Fruit fly (Drosophila melanogaster): ENCODE measurements around the gene epsilonCOP.

The epsilonCOP gene

DNA sequence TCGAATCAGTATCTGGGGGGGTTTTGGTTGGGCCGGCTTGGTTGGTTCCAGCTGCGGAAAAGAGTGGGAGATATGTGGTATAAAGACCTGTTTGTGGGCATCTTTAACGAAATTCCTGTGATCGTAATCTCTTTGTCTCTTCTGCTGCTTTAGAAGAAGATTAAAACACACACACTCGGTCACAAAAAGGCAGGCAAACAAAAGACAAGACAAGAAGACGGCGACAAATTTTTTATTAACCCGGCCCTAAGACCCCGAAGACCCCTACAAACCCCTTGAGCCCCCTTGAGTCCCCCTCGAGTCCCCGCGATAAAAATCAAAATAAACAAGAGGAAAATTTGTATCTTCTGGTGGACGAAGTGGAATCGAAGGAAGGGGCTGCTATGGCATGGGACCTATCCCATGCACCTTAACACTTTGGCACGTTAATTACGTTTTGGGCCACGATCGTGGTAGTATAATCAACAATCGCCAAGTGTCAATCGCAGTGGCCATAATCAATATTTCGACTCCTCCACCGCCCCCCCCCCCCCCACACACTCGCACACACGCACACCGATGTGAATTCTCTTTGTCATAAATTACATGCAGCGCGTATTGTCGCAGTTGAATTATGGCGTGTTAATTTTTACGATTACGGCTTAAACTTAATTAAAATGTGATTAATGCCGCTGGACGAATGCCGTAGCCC, 45.4 kb downstream of the epsilonCOP start (continued):
- no peak for TF ChIP-seq CG14441 (GFP tag; IDR thresholded peaks at IDR 0.05)
- no peak for TF ChIP-seq Mad (GFP tag; optimal IDR thresholded peaks at IDR 0.05)
- TF ChIP-seq CG30431 (GFP tag; optimal IDR thresholded peaks at IDR 0.05): no peak

dm6 chr2L:6536044-6536581, 47.2 kb downstream of the epsilonCOP start:
- TF ChIP-seq CG7556 (GFP tag; optimal IDR thresholded peaks at IDR 0.05) (no peak), Atf6 (GFP tag; IDR thresholded peaks at IDR 0.05) (no peak), gcm (GFP tag; optimal IDR thresholded peaks at IDR 0.05) (peak; percentile 68), CG6175 (GFP tag; IDR thresholded peaks at IDR 0.05) (no peak), salm (tag; optimal IDR thresholded peaks at IDR 0.05) (no peak), CG2678 (tag; optimal IDR thresholded peaks at IDR 0.05) (no peak), HLH3B (GFP tag; IDR thresholded peaks at IDR 0.05) (no peak), abd-A (tag; optimal IDR thresholded peaks at IDR 0.05) (peak; percentile 52), dm (GFP tag; optimal IDR thresholded peaks at IDR 0.05) (no peak), CG14441 (GFP tag; IDR thresholded peaks at IDR 0.05) (no peak), Atf3 (GFP tag; optimal IDR thresholded peaks at IDR 0.05) (no peak), CG16863 (GFP tag; optimal IDR thresholded peaks at IDR 0.05) (no peak), ato (GFP tag; IDR thresholded peaks at IDR 0.05; ENCODE audit: partially characterized antibody) (peak; percentile 37; the same call in 1 of the 2 replicates), CG34376 (GFP tag; optimal IDR thresholded peaks at IDR 0.05) (no peak), fd3F (GFP tag; optimal IDR thresholded peaks at IDR 0.05) (no peak), CG3065 (GFP tag; optimal IDR thresholded peaks at IDR 0.05) (no peak), Stat92E (GFP tag; optimal IDR thresholded peaks at IDR 0.05) (peak in 1 of 3 experiments; percentile 13), sima (GFP tag; optimal IDR thresholded peaks at IDR 0.05) (no peak), Six4 (GFP tag; optimal IDR thresholded peaks at IDR 0.05) (no peak), lbe (GFP tag; optimal IDR thresholded peaks at IDR 0.05) (no peak), Lpt (GFP tag; optimal IDR thresholded peaks at IDR 0.05) (no peak), tin (GFP tag; optimal IDR thresholded peaks at IDR 0.05) (no peak), Hand (GFP tag; optimal IDR thresholded peaks at IDR 0.05) (no peak), CG12744 (GFP tag; optimal IDR thresholded peaks at IDR 0.05) (no peak), h (optimal IDR thresholded peaks at IDR 0.05) (no peak), CG4730 (GFP tag; IDR thresholded peaks at IDR 0.05) (no peak), gsb (GFP tag; IDR thresholded peaks at IDR 0.05) (no peak), zfh1 (GFP tag; IDR thresholded peaks at IDR 0.05) (no peak), emc (GFP tag; optimal IDR thresholded peaks at IDR 0.05) (no peak), CG17802 (tag; optimal IDR thresholded peaks at IDR 0.05) (no peak), tap (tag; optimal IDR thresholded peaks at IDR 0.05) (no peak), sc (optimal IDR thresholded peaks at IDR 0.05) (no peak), sc (GFP tag; optimal IDR thresholded peaks at IDR 0.05) (no peak), HHEX (GFP tag; optimal IDR thresholded peaks at IDR 0.05) (no peak), sisA (GFP tag; IDR thresholded peaks at IDR 0.05) (no peak), CG4617 (GFP tag; optimal IDR thresholded peaks at IDR 0.05; ENCODE audit: borderline replicate concordance) (no peak), kah (GFP tag; optimal IDR thresholded peaks at IDR 0.05) (no peak), Adf1 (GFP tag; IDR thresholded peaks at IDR 0.05) (peak; percentile 94), CG10543 (GFP tag; optimal IDR thresholded peaks at IDR 0.05) (no peak), Abd-B (GFP tag; optimal IDR thresholded peaks at IDR 0.05) (no peak), chif (GFP tag; optimal IDR thresholded peaks at IDR 0.05) (no peak), Deaf1 (tag; optimal IDR thresholded peaks at IDR 0.05) (peak; percentile 97), lilli (GFP tag; optimal IDR thresholded peaks at IDR 0.05) (no peak), CG10267 (tag; optimal IDR thresholded peaks at IDR 0.05) (no peak), CG42726 (GFP tag; IDR thresholded peaks at IDR 0.05; ENCODE audit: partially characterized antibody) (peak; percentile 50; the same call in 1 of the 2 replicates), CG6689 (GFP tag; IDR thresholded peaks at IDR 0.05) (no peak), trem (tag; optimal IDR thresholded peaks at IDR 0.05) (peak; percentile 15)

Data from whole organism, embryonic.